Worm (Caenorhabditis elegans): ENCODE measurements around the gene nspb-9.

ce11 chrII:14534000-14534399, 46.7 kb upstream of the nspb-9 start, which contains the start of gene C04H5.1:
- TF ChIP-seq hmg-4 (GFP tag; optimal IDR thresholded peaks at IDR 0.05) = no peak
- no peak for TF ChIP-seq ama-1 (optimal IDR thresholded peaks at IDR 0.05)

Data from whole organism, early embryonic.